Fruit fly (Drosophila melanogaster) ovary, adult (tissue): ENCODE results near the gene CG1265.

Source experiments
- CG17801 ChIP-seq: fragments of 200-800 bp; optimal IDR thresholded peaks from 2 replicates; lab custom pipeline; 2019; ENCODE audit warnings: missing biosample characterization, mild to moderate bottlenecking, missing genetic modification characterization, moderate library complexity; ENCODE audit not compliant: partially characterized antibody

Gene CG1265

dm6 chr3L:4253611-4254300, 820 bp upstream of the CG1265 start:
- TF ChIP-seq CG17801 (GFP tag; lab: Kevin White, UChicago) = no peak

DNA sequence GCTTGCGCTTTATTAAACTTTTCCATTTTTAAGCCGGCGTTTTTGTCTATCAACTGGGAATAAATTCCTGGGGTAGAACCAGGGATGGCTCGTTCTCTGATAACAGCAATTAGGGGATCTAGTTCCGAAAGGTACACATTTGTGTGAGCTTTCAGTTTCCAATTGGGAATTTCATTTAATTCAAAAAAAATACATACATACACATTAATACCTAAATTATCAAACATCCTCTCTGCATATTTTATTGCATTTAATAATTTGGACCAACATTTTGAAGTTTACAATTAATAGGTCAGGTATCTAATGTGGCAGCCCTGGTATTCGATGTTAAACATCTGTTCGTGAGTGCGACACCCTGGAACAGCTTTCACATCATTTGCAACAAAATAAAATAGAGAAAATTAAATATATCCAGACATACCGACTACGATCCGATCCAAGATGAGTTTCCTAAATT, 4.6 kb downstream of the CG1265 start, which contains the start of the genes CG15011 and CG1309:
CG15011 (minus strand) TSS at position 51 of the 457 bp plus-strand sequence.
CG1309 (plus strand) TSS at position 329 of the 457 bp plus-strand sequence.
- peak; percentile 83 for TF ChIP-seq CG17801 (GFP tag; lab: Kevin White, UChicago)

dm6 chr3L:4261177-4261576, 6.6 kb downstream of the CG1265 start:
- TF ChIP-seq CG17801 (GFP tag; lab: Kevin White, UChicago) = no peak

dm6 chr3L:4262384-4262783, 7.8 kb downstream of the CG1265 start, which contains the start of the genes CG11586 and VhaM9.7-a:
CG11586 (minus strand) TSS chr3L:4262470.
VhaM9.7-a (plus strand) TSS chr3L:4262705.
- TF ChIP-seq CG17801 (GFP tag; lab: Kevin White, UChicago) = peak; percentile 15

- TF ChIP-seq CG17801 (GFP tag; lab: Kevin White, UChicago) = no peak
These were observed 8.9 kb downstream of the CG1265 start, which contains the start of gene CG1273 for dm6 chr3L:4263502-4263901. CG1273 (plus strand) TSS chr3L:4263719.

DNA sequence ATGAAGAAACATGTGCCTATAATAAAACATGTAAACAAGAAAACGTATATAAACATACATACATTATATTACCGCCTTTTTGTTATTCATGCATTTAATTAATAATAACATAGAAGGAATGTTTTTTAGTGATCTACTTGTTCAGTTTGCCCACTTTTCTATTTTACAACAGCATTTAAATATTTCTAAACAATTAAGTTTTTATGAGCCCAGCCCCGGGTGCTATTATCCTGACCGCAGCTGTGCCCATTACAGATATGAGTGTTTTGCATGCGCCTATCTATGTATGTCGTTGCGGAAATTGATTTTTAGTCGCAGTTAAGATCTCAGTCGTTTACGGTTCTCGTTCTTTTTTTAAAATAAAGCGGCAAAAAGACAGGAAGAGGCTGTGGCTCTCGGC, 10.4 kb downstream of the CG1265 start:
- no peak for TF ChIP-seq CG17801 (GFP tag; lab: Kevin White, UChicago)

DNA sequence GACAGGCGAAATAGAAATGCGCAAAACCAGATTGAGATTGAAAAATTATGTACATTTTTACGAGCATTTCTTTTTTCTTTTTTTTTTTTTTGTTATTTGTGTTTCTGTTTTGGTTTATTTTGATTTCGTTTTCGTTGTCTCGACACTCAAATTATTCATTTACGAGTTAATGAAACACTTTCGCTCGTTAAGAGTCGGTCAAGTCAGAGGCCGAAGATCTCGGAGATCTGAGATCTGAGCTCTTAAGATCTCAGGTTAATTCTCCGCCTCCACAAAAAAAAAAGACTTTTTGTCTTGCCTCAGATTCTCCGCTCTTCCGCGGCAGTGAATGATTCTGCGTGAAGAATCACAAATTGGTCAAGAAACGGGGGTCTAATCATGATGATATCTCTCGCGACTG, 11.3 kb downstream of the CG1265 start:
- TF ChIP-seq CG17801 (GFP tag; lab: Kevin White, UChicago) = no peak

- no peak for TF ChIP-seq CG17801 (GFP tag; lab: Kevin White, UChicago)
These were observed 12.8 kb downstream of the CG1265 start, which contains the start of gene CG33764 for dm6 chr3L:4267403-4267802. CG33764 (minus strand) TSS chr3L:4267503.

dm6 chr3L:4269208-4269607, 14.6 kb downstream of the CG1265 start:
- no peak for TF ChIP-seq CG17801 (GFP tag; lab: Kevin White, UChicago)

dm6 chr3L:4269920-4270319, 15.3 kb downstream of the CG1265 start:
- no peak for TF ChIP-seq CG17801 (GFP tag; lab: Kevin White, UChicago)

DNA sequence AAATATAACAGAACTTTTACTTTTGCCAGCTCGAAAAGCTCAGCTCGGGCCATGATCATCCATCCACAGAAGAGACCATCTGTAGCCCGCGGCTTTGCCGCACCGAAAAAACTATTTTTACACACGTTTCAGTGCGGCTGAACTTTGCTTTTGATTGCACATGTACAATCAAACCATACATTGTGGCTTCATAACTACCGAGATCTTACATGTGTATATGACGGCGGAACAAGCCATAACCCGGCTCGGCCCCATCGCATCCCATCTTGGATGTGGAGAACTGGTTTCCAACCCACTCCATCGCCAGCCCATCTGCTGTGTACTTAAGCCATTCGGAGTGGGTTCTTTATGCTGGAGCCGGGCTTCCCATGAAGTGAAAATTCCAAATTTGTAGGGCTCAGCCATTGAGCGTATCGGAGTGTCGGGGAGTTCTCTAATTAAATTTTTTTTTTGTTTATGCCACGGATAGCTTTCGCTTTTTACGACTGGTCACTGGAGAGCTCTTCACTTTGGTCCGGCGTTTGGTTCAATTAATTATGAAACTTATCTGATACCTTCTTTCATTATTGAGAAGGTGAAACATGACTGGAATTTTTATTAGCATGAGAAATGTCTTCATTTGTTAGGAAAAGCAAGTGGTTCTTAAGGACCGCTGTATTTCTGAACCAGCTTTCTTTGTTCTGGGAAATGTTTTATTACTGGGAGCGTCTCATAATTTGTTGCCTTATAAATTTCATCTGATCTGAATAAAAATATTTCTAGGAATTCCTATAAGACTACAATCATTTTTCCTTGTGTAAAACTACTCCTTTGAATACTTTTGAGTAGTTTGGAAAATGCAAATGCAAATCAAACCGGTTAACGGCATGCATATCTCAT, 16.6 kb downstream of the CG1265 start:
- no peak for TF ChIP-seq CG17801 (GFP tag; lab: Kevin White, UChicago)

DNA sequence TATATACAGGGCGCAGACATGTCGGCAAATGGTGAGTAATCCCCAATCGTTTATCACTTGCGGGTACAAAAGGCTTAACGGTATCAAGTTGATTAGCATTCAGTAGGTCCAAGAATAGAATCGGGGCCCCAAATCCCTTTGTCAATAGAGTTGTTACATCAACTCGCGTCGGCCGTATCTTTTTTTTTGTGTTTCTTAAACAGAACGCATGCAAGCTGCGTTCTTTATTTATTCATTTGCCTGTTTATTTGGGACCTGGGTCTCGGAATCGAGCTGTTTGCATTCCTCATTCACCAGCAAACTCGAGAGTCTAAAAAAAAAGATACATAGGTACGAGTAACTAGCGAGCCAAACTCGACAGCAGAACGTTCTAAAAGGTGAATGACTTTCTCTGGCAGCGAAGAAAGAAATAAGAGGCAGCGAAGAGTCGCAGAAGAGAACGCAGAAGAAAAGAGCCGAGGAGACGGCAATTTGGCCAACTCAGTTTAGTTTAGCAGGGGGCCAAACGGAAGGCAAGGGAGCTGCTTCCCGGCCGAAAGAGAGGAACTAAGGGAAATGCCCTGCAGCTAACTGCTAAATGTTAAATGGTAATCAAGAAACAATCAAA, 17.7 kb downstream of the CG1265 start:
- TF ChIP-seq CG17801 (GFP tag; lab: Kevin White, UChicago) = no peak

dm6 chr3L:4277796-4278195, 23.2 kb downstream of the CG1265 start, which contains the start of gene Ctl1:
Ctl1 (plus strand) TSS chr3L:4277962.
- TF ChIP-seq CG17801 (GFP tag; lab: Kevin White, UChicago) = no peak

dm6 chr3L:4282627-4283026, 28.1 kb downstream of the CG1265 start, which contains the start of gene CG11583:
CG11583 (minus strand) TSS chr3L:4282817.
- peak; percentile 60 for TF ChIP-seq CG17801 (GFP tag; lab: Kevin White, UChicago)
